Fruit fly (Drosophila melanogaster) whole organism, embryonic: ENCODE measurements around the gene CG15145.
A peak's percentile ranks its signal among the peaks of the same experiment; 100 is the strongest.

Source experiments
- Antp ChIP-seq: fragments of 200-800 bp; sonication (Bioruptor generic); optimal IDR thresholded peaks from 3 replicates; lab custom pipeline; 2016; ENCODE audit warnings: missing biosample characterization, missing genetic modification characterization
- Bdp1 ChIP-seq: fragments of 200-800 bp; sonication (Bioruptor generic); optimal IDR thresholded peaks from 3 replicates; lab custom pipeline; 2016; ENCODE audit warnings: missing biosample characterization, missing genetic modification characterization
- CG10321 ChIP-seq: fragments of 200-800 bp; sonication (Bioruptor generic); IDR thresholded peaks from 2 replicates; pipeline ENCODE4 v1.3.6; 2022; ENCODE audit warnings: missing biosample characterization, missing genetic modification characterization
- CG11247 ChIP-seq: fragments of 200-800 bp; sonication (Bioruptor generic); IDR thresholded peaks from 2 replicates; pipeline ENCODE4 v1.3.6; 2022; ENCODE audit warnings: missing biosample characterization, missing genetic modification characterization
- CG12071 ChIP-seq: fragments of 200-800 bp; sonication (Bioruptor generic); optimal IDR thresholded peaks from 3 replicates; lab custom pipeline; 2018; ENCODE audit warnings: missing biosample characterization, mild to moderate bottlenecking, missing genetic modification characterization
- CG12219 ChIP-seq: fragments of 200-800 bp; sonication (Bioruptor generic); optimal IDR thresholded peaks from 3 replicates; lab custom pipeline; 2018; ENCODE audit warnings: missing biosample characterization, mild to moderate bottlenecking, missing genetic modification characterization
- CG1233 ChIP-seq: fragments of 200-800 bp; sonication (Bioruptor generic); optimal IDR thresholded peaks from 4 replicates; lab custom pipeline; 2018; ENCODE audit warnings: missing biosample characterization, mild to moderate bottlenecking, missing genetic modification characterization
- CG13287 ChIP-seq: fragments of 200-800 bp; sonication (Bioruptor generic); IDR thresholded peaks from 2 replicates; pipeline ENCODE4 v1.3.6; 2022; ENCODE audit warnings: missing biosample characterization, missing genetic modification characterization; ENCODE audit not compliant: partially characterized antibody
- CG14710 ChIP-seq: fragments of 200-800 bp; sonication (Bioruptor generic); optimal IDR thresholded peaks from 3 replicates; lab custom pipeline; 2019; ENCODE audit warnings: missing biosample characterization, mild to moderate bottlenecking, missing genetic modification characterization, moderate library complexity
- CG17359 ChIP-seq: fragments of 200-800 bp; sonication (Bioruptor generic); optimal IDR thresholded peaks from 3 replicates; lab custom pipeline; 2018; ENCODE audit warnings: missing biosample characterization, mild to moderate bottlenecking, missing genetic modification characterization, moderate library complexity
- CG18476 ChIP-seq: fragments of 200-800 bp; sonication (Bioruptor generic); optimal IDR thresholded peaks from 2 replicates; lab custom pipeline; 2016; ENCODE audit warnings: missing biosample characterization, mild to moderate bottlenecking, missing genetic modification characterization
- CG18764 ChIP-seq: fragments of 200-800 bp; sonication (Bioruptor generic); optimal IDR thresholded peaks from 3 replicates; lab custom pipeline; 2016; ENCODE audit warnings: missing biosample characterization, missing genetic modification characterization
- CG2116 ChIP-seq: fragments of 200-800 bp; sonication (Bioruptor generic); optimal IDR thresholded peaks from 3 replicates; lab custom pipeline; 2018; ENCODE audit warnings: missing biosample characterization, mild to moderate bottlenecking, missing genetic modification characterization
- CG42726 ChIP-seq: fragments of 200-800 bp; sonication (Bioruptor generic); IDR thresholded peaks from 2 replicates; pipeline ENCODE4 v1.3.6; 2022; ENCODE audit warnings: missing biosample characterization, missing genetic modification characterization; ENCODE audit not compliant: partially characterized antibody
- CG6254 ChIP-seq: fragments of 200-800 bp; sonication (Bioruptor generic); optimal IDR thresholded peaks from 3 replicates; lab custom pipeline; 2017; ENCODE audit warnings: mild to moderate bottlenecking, missing biosample characterization, missing genetic modification reagents, missing genetic modification characterization
- CG7745 ChIP-seq: fragments of 200-800 bp; sonication (Bioruptor generic); optimal IDR thresholded peaks from 2 replicates; lab custom pipeline; 2018; ENCODE audit warnings: missing biosample characterization, mild to moderate bottlenecking, missing genetic modification characterization, moderate library complexity
- CG7839 ChIP-seq: fragments of 200-800 bp; sonication (Bioruptor generic); optimal IDR thresholded peaks from 3 replicates; lab custom pipeline; 2018; ENCODE audit warnings: missing biosample characterization, mild to moderate bottlenecking, missing genetic modification characterization, moderate library complexity
- CHES-1-like ChIP-seq: fragments of 200-800 bp; sonication (Bioruptor generic); optimal IDR thresholded peaks from 2 replicates; lab custom pipeline; 2016; ENCODE audit warnings: missing biosample characterization, missing genetic modification characterization
- Camta ChIP-seq: fragments of 200-800 bp; sonication (Bioruptor generic); optimal IDR thresholded peaks from 2 replicates; lab custom pipeline; 2016; ENCODE audit warnings: missing biosample characterization, missing genetic modification characterization
- Fer2 ChIP-seq: fragments of 200-800 bp; sonication (Bioruptor generic); optimal IDR thresholded peaks from 2 replicates; lab custom pipeline; 2018; ENCODE audit warnings: missing biosample characterization, mild to moderate bottlenecking, missing genetic modification characterization, moderate library complexity
- Lim3 ChIP-seq: fragments of 200-800 bp; sonication (Bioruptor generic); IDR thresholded peaks from 2 replicates; pipeline ENCODE4 v1.3.6; 2022; ENCODE audit warnings: missing biosample characterization, missing genetic modification characterization
- Mrtf ChIP-seq: fragments of 200-800 bp; sonication (Bioruptor generic); IDR thresholded peaks from 3 replicates; pipeline ENCODE4 v1.3.6; 2022; ENCODE audit warnings: missing biosample characterization, missing genetic modification characterization
- Oaz ChIP-seq: fragments of 200-800 bp; sonication (Bioruptor generic); IDR thresholded peaks from 2 replicates; pipeline ENCODE4 v1.3.6; 2022; ENCODE audit warnings: missing biosample characterization, missing genetic modification characterization
- Sin3A ChIP-seq: fragments of >200 bp; optimal IDR thresholded peaks from 2 replicates; lab custom pipeline; 2018
- Xrp1 ChIP-seq: fragments of 200-800 bp; sonication (Bioruptor generic); IDR thresholded peaks from 2 replicates; pipeline ENCODE4 v1.3.6; 2022; ENCODE audit warnings: missing biosample characterization, missing genetic modification characterization
- ase ChIP-seq: fragments of 200-800 bp; sonication (Bioruptor generic); IDR thresholded peaks from 3 replicates; pipeline ENCODE4 v1.3.6; 2022; ENCODE audit warnings: missing biosample characterization, missing genetic modification characterization
- bab2 ChIP-seq: fragments of 200-800 bp; sonication (Bioruptor generic); optimal IDR thresholded peaks from 2 replicates; lab custom pipeline; 2016; ENCODE audit warnings: missing biosample characterization, missing genetic modification characterization
- chn ChIP-seq: fragments of 200-800 bp; sonication (Bioruptor generic); optimal IDR thresholded peaks from 2 replicates; lab custom pipeline; 2016; ENCODE audit warnings: missing biosample characterization, missing genetic modification characterization
- crp ChIP-seq, 2 experiments: fragments of 200-800 bp; sonication (Bioruptor generic); optimal IDR thresholded peaks; 2 replicates in 1 of 2; 3 replicates in 1 of 2; lab custom pipeline; 2017; ENCODE audit warnings: missing biosample characterization in 2 of 2, missing genetic modification characterization in 2 of 2, mild to moderate bottlenecking in 1 of 2, moderate library complexity in 1 of 2
- dati ChIP-seq: fragments of 200-800 bp; sonication (Bioruptor generic); IDR thresholded peaks from 2 replicates; pipeline ENCODE4 v1.3.6; 2022; ENCODE audit warnings: missing biosample characterization, missing genetic modification characterization
- dimm ChIP-seq: fragments of 200-800 bp; sonication (Bioruptor generic); IDR thresholded peaks from 2 replicates; pipeline ENCODE4 v1.3.6; 2022; ENCODE audit warnings: missing biosample characterization, missing genetic modification characterization
- esg ChIP-seq: fragments of 200-800 bp; sonication (Bioruptor generic); conservative IDR thresholded peaks from 2 replicates; pipeline ENCODE4 v1.3.6; 2022; ENCODE audit warnings: missing biosample characterization, missing genetic modification characterization
- gfzf ChIP-seq: fragments of 200-800 bp; sonication (Bioruptor generic); optimal IDR thresholded peaks from 2 replicates; lab custom pipeline; 2016; ENCODE audit warnings: missing biosample characterization, mild to moderate bottlenecking, missing genetic modification characterization, moderate library complexity
- gt ChIP-seq: fragments of 200-800 bp; sonication (Bioruptor generic); IDR thresholded peaks from 2 replicates; pipeline ENCODE4 v1.3.6; 2022; ENCODE audit warnings: missing biosample characterization, missing genetic modification characterization
- jing ChIP-seq: fragments of 200-800 bp; sonication (Bioruptor generic); optimal IDR thresholded peaks from 2 replicates; lab custom pipeline; 2018; ENCODE audit warnings: missing biosample characterization, mild to moderate bottlenecking, missing genetic modification characterization
- ken ChIP-seq: fragments of 200-800 bp; sonication (Bioruptor generic); IDR thresholded peaks from 3 replicates; pipeline ENCODE4 v1.3.6; 2022; ENCODE audit warnings: missing biosample characterization, missing genetic modification characterization
- pita ChIP-seq: fragments of 200-800 bp; sonication (Bioruptor generic); optimal IDR thresholded peaks from 2 replicates; lab custom pipeline; 2017; ENCODE audit warnings: missing biosample characterization, mild to moderate bottlenecking, missing genetic modification characterization
- psq ChIP-seq: fragments of 200-800 bp; sonication (Bioruptor generic); optimal IDR thresholded peaks from 2 replicates; lab custom pipeline; 2017; ENCODE audit warnings: missing biosample characterization, missing genetic modification characterization
- row ChIP-seq: fragments of 200-800 bp; sonication (Bioruptor generic); IDR thresholded peaks from 3 replicates; pipeline ENCODE4 v1.3.6; 2022; ENCODE audit warnings: missing biosample characterization, missing genetic modification characterization
- shn ChIP-seq: fragments of 200-800 bp; sonication (Bioruptor generic); optimal IDR thresholded peaks from 3 replicates; lab custom pipeline; 2016; ENCODE audit warnings: missing biosample characterization, missing genetic modification characterization
- sisA ChIP-seq: fragments of 200-800 bp; sonication (Bioruptor generic); IDR thresholded peaks from 2 replicates; pipeline ENCODE4 v1.3.6; 2022; ENCODE audit warnings: missing biosample characterization, missing genetic modification characterization
- sna ChIP-seq: fragments of 200-800 bp; sonication (Bioruptor generic); IDR thresholded peaks from 2 replicates; pipeline ENCODE4 v1.3.6; 2022; ENCODE audit warnings: missing biosample characterization, missing genetic modification characterization; ENCODE audit not compliant: partially characterized antibody
- sqz ChIP-seq: fragments of 200-800 bp; sonication (Bioruptor generic); optimal IDR thresholded peaks from 3 replicates; lab custom pipeline; 2018; ENCODE audit warnings: missing biosample characterization, mild to moderate bottlenecking, missing genetic modification characterization
- tio ChIP-seq: fragments of 200-800 bp; sonication (Bioruptor generic); optimal IDR thresholded peaks from 2 replicates; lab custom pipeline; 2017; ENCODE audit warnings: missing biosample characterization, missing genetic modification characterization, inconsistent platforms
- tll ChIP-seq, 2 experiments: fragments of 200-800 bp in 1 of 2; fragments of >200 bp in 1 of 2; sonication (Bioruptor generic) in 1 of 2; optimal IDR thresholded peaks; 2 replicates each; lab custom pipeline; 2017 to 2019; ENCODE audit warnings: missing biosample characterization in 2 of 2, missing genetic modification characterization in 2 of 2, mild to moderate bottlenecking in 1 of 2, moderate library complexity in 1 of 2
- trem ChIP-seq: fragments of 200-800 bp; optimal IDR thresholded peaks from 3 replicates; lab custom pipeline; 2019; ENCODE audit warnings: missing biosample characterization, mild to moderate bottlenecking, missing genetic modification characterization, moderate library complexity
- trh ChIP-seq: fragments of 200-800 bp; sonication (Bioruptor generic); optimal IDR thresholded peaks from 2 replicates; lab custom pipeline; 2016; ENCODE audit warnings: missing biosample characterization, missing genetic modification characterization
- tup ChIP-seq: fragments of 200-800 bp; sonication (Bioruptor generic); optimal IDR thresholded peaks from 2 replicates; lab custom pipeline; 2016; ENCODE audit warnings: missing biosample characterization, mild to moderate bottlenecking, missing genetic modification characterization, moderate library complexity
- tx ChIP-seq: fragments of 200-800 bp; sonication (Bioruptor generic); optimal IDR thresholded peaks from 2 replicates; lab custom pipeline; 2016; ENCODE audit warnings: missing biosample characterization, missing genetic modification characterization
- usp ChIP-seq: fragments of >200 bp; optimal IDR thresholded peaks from 2 replicates; lab custom pipeline; 2017; ENCODE audit warnings: missing biosample characterization, missing genetic modification characterization

CG15145 gene

dm6 chr2L:17480943-17481580 lies 51.0 kb downstream of the CG15145 start, which contains the start of the genes fws and Lamtor3 (continued):
- peak; percentile 98 for TF ChIP-seq gt (GFP tag; lab: Robert Waterston, UW)
- TF ChIP-seq CG18476 (GFP tag; lab: Kevin White, UChicago), result peak; percentile 94
- peak; percentile 72 for TF ChIP-seq Antp (GFP tag; lab: Kevin White, UChicago)
- TF ChIP-seq Xrp1 (GFP tag; lab: Robert Waterston, UW), result peak; percentile 99
- peak; percentile 98 for TF ChIP-seq dati (GFP tag; lab: Robert Waterston, UW)
- peak; percentile 99 for TF ChIP-seq CG7839 (tag; lab: Kevin White, UChicago)
- peak; percentile 99 for TF ChIP-seq row (GFP tag; lab: Robert Waterston, UW)
- peak; percentile 99 for TF ChIP-seq CG11247 (GFP tag; lab: Robert Waterston, UW)
- TF ChIP-seq ken, result peak; percentile 99
- TF ChIP-seq Lim3 (GFP tag; lab: Robert Waterston, UW), result peak; percentile 97
- peak; percentile 91 for TF ChIP-seq sqz (GFP tag; lab: Kevin White, UChicago)
- TF ChIP-seq ase (GFP tag; lab: Robert Waterston, UW), result peak; percentile 100
- TF ChIP-seq CG7745 (tag; lab: Kevin White, UChicago), result peak; percentile 52
- TF ChIP-seq CG18764, result peak; percentile 94
- TF ChIP-seq CG12219 (GFP tag; lab: Kevin White, UChicago), result peak; percentile 95
- TF ChIP-seq Mrtf (GFP tag; lab: Robert Waterston, UW), result peak; percentile 99
- TF ChIP-seq Bdp1 (GFP tag; lab: Kevin White, UChicago), result peak; percentile 82
- TF ChIP-seq crp (GFP tag; optimal IDR thresholded peaks at IDR 0.05; lab: Kevin White, UChicago), result peak in 1 of 2 experiments; percentile 87
- TF ChIP-seq Oaz (GFP tag; lab: Robert Waterston, UW), result peak; percentile 98
- TF ChIP-seq psq (GFP tag; lab: Kevin White, UChicago), result peak; percentile 95
- TF ChIP-seq chn (GFP tag; lab: Kevin White, UChicago), result peak; percentile 92
- TF ChIP-seq bab2 (GFP tag; lab: Kevin White, UChicago), result peak; percentile 95
- no peak for TF ChIP-seq gfzf (GFP tag; lab: Kevin White, UChicago)
- peak in 1 of 2 experiments; percentile 38 for TF ChIP-seq tll (GFP tag; optimal IDR thresholded peaks at IDR 0.05; lab: Kevin White, UChicago)
- peak; percentile 88 for TF ChIP-seq CG2116 (GFP tag; lab: Kevin White, UChicago)
- TF ChIP-seq tx, result peak; percentile 87
- peak; percentile 94 for TF ChIP-seq CG6254 (GFP tag; lab: Kevin White, UChicago)
- TF ChIP-seq usp, result no peak
- TF ChIP-seq sisA (GFP tag; lab: Robert Waterston, UW), result peak; percentile 98
- TF ChIP-seq Camta (GFP tag; lab: Kevin White, UChicago), result peak; percentile 71
- TF ChIP-seq CHES-1-like (GFP tag; lab: Kevin White, UChicago), result peak; percentile 84
- peak; percentile 78 for TF ChIP-seq CG13287
- TF ChIP-seq trh (GFP tag; lab: Kevin White, UChicago), result peak; percentile 91
- peak; percentile 95 for TF ChIP-seq CG12071 (GFP tag; lab: Kevin White, UChicago)
- peak; percentile 99 for TF ChIP-seq CG17359 (tag; lab: Kevin White, UChicago)
- TF ChIP-seq Sin3A (lab: Kevin White, UChicago), result no peak
- peak; percentile 98 for TF ChIP-seq CG1233 (GFP tag; lab: Kevin White, UChicago)
- peak; percentile 96 for TF ChIP-seq jing (GFP tag; lab: Kevin White, UChicago)
- peak; percentile 96 for TF ChIP-seq Fer2
- peak; percentile 94 for TF ChIP-seq tio
- peak; percentile 87 for TF ChIP-seq CG10321 (GFP tag; lab: Robert Waterston, UW)
- peak; percentile 86 for TF ChIP-seq tup (GFP tag; lab: Kevin White, UChicago)
- TF ChIP-seq esg (GFP tag; lab: Robert Waterston, UW), result peak; percentile 99
- TF ChIP-seq dimm (GFP tag; lab: Robert Waterston, UW), result peak; percentile 97
- TF ChIP-seq sna (GFP tag; lab: Robert Waterston, UW), result 0 out of 2 replicates have a peak, but pooled peaks have one; percentile 40
- 0 out of 2 replicates have a peak, but pooled peaks have one; percentile 28 for TF ChIP-seq CG42726 (GFP tag; lab: Robert Waterston, UW)
- no peak for TF ChIP-seq pita
- TF ChIP-seq trem, result peak; percentile 95
- peak; percentile 95 for TF ChIP-seq CG14710 (tag; lab: Kevin White, UChicago)
- peak; percentile 85 for TF ChIP-seq shn (GFP tag; lab: Kevin White, UChicago)
